Worm (Caenorhabditis elegans) whole organism, mixed stage, embryonic: Measurements from ENCODE around the gene sdz-13.

ENCODE experiments used
- blmp-1 ChIP-seq: fragments of 150-350 bp; optimal IDR thresholded peaks from 2 replicates; lab custom pipeline; 2014; ENCODE audit warnings: missing biosample characterization, missing genetic modification characterization
- ceh-83 ChIP-seq: fragments of 200-800 bp; sonication (Bioruptor generic); optimal IDR thresholded peaks from 2 replicates; lab custom pipeline; 2018; ENCODE audit warnings: mild to moderate bottlenecking, missing genetic modification characterization, missing compliant biosample characterization
- elt-1 ChIP-seq: sonication (generic microtip); optimal IDR thresholded peaks from 2 replicates; lab custom pipeline; 2017; ENCODE audit warnings: missing genetic modification characterization, mild to moderate bottlenecking, missing compliant biosample characterization, antibody characterized with exemption, moderate library complexity, borderline replicate concordance; ENCODE audit not compliant: insufficient read depth
- elt-3 ChIP-seq: fragments of 150-350 bp; optimal IDR thresholded peaks from 2 replicates; lab custom pipeline; 2014; ENCODE audit warnings: missing biosample characterization, missing genetic modification characterization
- nhr-237 ChIP-seq: fragments of 150-350 bp; optimal IDR thresholded peaks from 2 replicates; lab custom pipeline; 2014; ENCODE audit warnings: missing biosample characterization, missing genetic modification characterization
- pha-4 ChIP-seq: fragments of 150-350 bp; optimal IDR thresholded peaks from 2 replicates; lab custom pipeline; 2018; ENCODE audit warnings: missing biosample characterization, missing genetic modification reagents, missing genetic modification characterization
- snpc-4 ChIP-seq: fragments of 150-350 bp; optimal IDR thresholded peaks from 2 replicates; lab custom pipeline; 2014; ENCODE audit warnings: missing biosample characterization, missing genetic modification characterization

ce11 chrIV:10913081-10913480, 33.6 kb upstream of the sdz-13 start, which contains the start of gene ZK593.2:
- TF ChIP-seq pha-4 = no peak
- no peak for TF ChIP-seq blmp-1
- no peak for TF ChIP-seq nhr-237 (tag; lab: Kevin White, UChicago)
- no peak for TF ChIP-seq snpc-4 (tag; lab: Kevin White, UChicago)
- TF ChIP-seq elt-3 = no peak
- TF ChIP-seq ceh-83 = no peak
- no peak for TF ChIP-seq elt-1 (tag; lab: Kevin White, UChicago)
